Fruit fly (Drosophila melanogaster): ENCODE results near the gene CG12093.

- TF ChIP-seq Blimp-1 (GFP tag; optimal IDR thresholded peaks at IDR 0.05) (no peak), fd59A (GFP tag; optimal IDR thresholded peaks at IDR 0.05) (no peak), vri (GFP tag; optimal IDR thresholded peaks at IDR 0.05) (no peak)
Measured at dm6 chr3L:2817872-2818271, 44.1 kb upstream of the CG12093 start.
